Worm (Caenorhabditis elegans): ENCODE data around the gene plx-2.

The plx-2 gene

DNA sequence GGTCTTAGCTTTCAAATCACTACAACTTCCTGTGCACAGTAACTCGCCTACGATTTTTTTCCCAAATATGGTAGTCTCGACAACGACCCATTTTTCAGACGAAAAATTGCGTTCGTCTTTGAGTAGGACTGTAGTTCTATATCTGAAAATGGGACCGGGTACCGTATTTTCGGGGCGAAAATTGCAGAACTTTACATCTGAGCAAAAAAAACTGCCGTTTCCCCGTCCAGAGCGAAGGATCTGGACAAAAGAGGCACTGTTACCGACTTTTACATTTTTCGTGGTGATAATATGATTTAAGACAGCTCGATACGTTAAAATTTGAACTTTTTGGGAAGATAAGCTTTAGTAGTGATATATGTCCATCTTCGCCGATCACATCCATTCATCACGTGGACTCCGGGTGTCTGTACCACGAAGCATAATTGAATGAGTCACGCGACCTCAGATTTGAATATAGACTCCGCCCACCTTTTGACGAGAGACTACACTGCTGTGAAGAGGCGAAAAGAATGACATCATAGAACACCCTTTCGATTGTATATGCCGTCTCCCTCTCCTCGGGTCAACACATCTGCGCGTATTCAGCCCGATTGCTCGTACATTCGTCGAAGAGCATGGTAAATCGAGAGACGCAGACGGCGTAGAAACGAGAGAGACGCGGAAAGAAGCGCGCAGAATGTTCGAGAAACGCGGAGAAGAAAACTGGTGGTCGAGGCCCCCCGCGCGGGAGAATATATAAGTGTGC lies 19.8 kb downstream of the plx-2 start (continued):
- TF ChIP-seq nhr-90 (tag; optimal IDR thresholded peaks at IDR 0.05; ENCODE audit: poor library complexity) (peak; percentile 82), ceh-82 (tag; optimal IDR thresholded peaks at IDR 0.05) (peak; percentile 1 to 31 (median 14))

DNA sequence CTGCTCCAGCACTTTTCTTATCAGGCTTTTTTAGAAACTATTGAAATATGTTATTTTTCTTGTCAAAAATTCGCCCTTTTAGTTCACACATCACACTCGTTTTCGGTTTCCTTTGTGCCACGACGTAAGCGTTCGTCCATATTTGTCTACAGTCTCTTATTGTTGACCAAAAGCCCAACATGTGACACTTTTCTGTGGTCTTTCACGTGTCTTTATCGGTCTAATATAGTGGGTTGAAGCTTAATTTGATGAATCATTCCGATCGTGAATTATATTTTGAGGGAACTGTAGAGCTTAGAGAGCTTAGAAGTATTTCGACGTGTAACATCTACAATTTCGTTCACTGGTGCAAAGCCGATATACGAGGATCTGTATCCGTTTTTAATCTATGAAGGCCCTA lies 20.4 kb downstream of the plx-2 start:
- TF ChIP-seq efl-1 (optimal IDR thresholded peaks at IDR 0.05) (no peak), efl-1 (GFP tag; optimal IDR thresholded peaks at IDR 0.05 in 1 of 2) (peak in 1 of 2 experiments; percentile 76), blmp-1 (tag; optimal IDR thresholded peaks at IDR 0.05) (peak; percentile 4), zip-4 (GFP tag; optimal IDR thresholded peaks at IDR 0.05) (no peak), fkh-4 (tag; optimal IDR thresholded peaks at IDR 0.05; ENCODE audit: borderline replicate concordance) (no peak), elt-2 (tag; optimal IDR thresholded peaks at IDR 0.05) (peak; percentile 10), lin-35 (GFP tag; optimal IDR thresholded peaks at IDR 0.05) (peak in 1 of 2 experiments; percentile 32), zag-1 (tag; optimal IDR thresholded peaks at IDR 0.05) (no peak), pqm-1 (tag; optimal IDR thresholded peaks at IDR 0.05) (no peak), alr-1 (tag; optimal IDR thresholded peaks at IDR 0.05; ENCODE audit: borderline replicate concordance) (no peak)

DNA sequence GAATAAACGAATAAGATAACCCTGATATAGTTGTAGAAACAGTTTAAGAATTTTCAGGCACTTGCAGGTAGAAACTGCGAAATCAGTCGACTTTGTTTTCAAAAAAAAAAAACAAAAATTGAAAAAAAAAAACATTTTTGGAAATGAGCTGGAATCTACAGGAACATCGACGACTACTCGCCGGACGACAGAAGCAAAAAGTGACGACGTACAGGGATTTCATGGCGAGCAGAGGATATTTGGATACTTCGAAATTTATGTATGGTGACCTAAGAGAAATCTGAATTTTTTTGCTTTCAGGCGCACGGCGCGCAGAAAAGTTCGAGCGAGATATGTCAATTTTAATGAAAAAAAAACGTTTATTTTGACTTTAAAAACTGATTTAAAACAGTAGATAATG lies 23.6 kb downstream of the plx-2 start:
- no peak for TF ChIP-seq jun-1 (tag; optimal IDR thresholded peaks at IDR 0.05)
- no peak for TF ChIP-seq alr-1 (tag; optimal IDR thresholded peaks at IDR 0.05; ENCODE audit: borderline replicate concordance)

DNA sequence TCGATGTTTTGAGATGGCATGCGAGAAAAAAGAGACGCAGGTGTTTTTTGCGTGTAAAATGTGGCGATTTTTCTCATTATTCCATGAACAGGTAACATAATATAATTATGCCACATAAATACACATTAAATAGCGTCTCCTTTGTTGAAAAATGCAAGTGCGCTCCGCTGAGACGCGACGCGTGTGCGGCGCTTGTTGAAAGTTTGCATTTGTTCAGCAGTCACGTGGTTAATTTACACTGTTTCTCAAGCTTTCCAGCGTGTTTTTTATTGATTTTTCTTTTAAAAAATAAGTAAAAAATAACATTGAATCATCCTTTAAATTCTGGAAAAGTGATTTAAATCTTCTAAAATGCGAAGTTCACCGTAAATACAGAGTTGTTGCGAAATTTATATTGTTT lies 25.1 kb downstream of the plx-2 start:
- TF ChIP-seq nhr-85 (tag): peak; percentile 93
- TF ChIP-seq ceh-90 (tag; optimal IDR thresholded peaks at IDR 0.05): peak; percentile 27
- peak; percentile 87 to 90 for TF ChIP-seq efl-1 (optimal IDR thresholded peaks at IDR 0.05)
- peak; percentile 84 to 98 for TF ChIP-seq efl-1 (GFP tag; optimal IDR thresholded peaks at IDR 0.05 in 1 of 2)
- TF ChIP-seq lin-14 (GFP tag; optimal IDR thresholded peaks at IDR 0.05): peak; percentile 94
- no peak for TF ChIP-seq pqm-1 (tag; optimal IDR thresholded peaks at IDR 0.05)
- peak; percentile 68 for TF ChIP-seq F16B12.6 (tag; optimal IDR thresholded peaks at IDR 0.05)
- TF ChIP-seq ztf-11 (tag; optimal IDR thresholded peaks at IDR 0.05): peak in 1 of 2 experiments; percentile 48
- no peak for TF ChIP-seq aha-1 (tag; optimal IDR thresholded peaks at IDR 0.05)
- TF ChIP-seq skn-1 (tag; optimal IDR thresholded peaks at IDR 0.05): peak; percentile 93
- no peak for TF ChIP-seq nhr-84 (tag; optimal IDR thresholded peaks at IDR 0.05)
- TF ChIP-seq lin-39 (tag; optimal IDR thresholded peaks at IDR 0.05): peak; percentile 60
- peak; percentile 55 for TF ChIP-seq pax-3 (tag; optimal IDR thresholded peaks at IDR 0.05)
- TF ChIP-seq C34B4.2 (tag; optimal IDR thresholded peaks at IDR 0.05): no peak
- peak; percentile 80 for TF ChIP-seq nhr-19 (GFP tag; conservative IDR thresholded peaks at IDR 0.05)
- peak; percentile 95 for TF ChIP-seq snu-23 (GFP tag; optimal IDR thresholded peaks at IDR 0.05)
- TF ChIP-seq jun-1 (tag; optimal IDR thresholded peaks at IDR 0.05): peak; percentile 56
- TF ChIP-seq egl-27 (tag; optimal IDR thresholded peaks at IDR 0.05): no peak
- TF ChIP-seq dsc-1 (tag; optimal IDR thresholded peaks at IDR 0.05): peak; percentile 84
- peak; percentile 88 for TF ChIP-seq nhr-77 (tag; optimal IDR thresholded peaks at IDR 0.05)
- TF ChIP-seq lin-13 (GFP tag; optimal IDR thresholded peaks at IDR 0.05): peak; percentile 81
- TF ChIP-seq lin-35 (GFP tag; optimal IDR thresholded peaks at IDR 0.05): peak; percentile 89 to 91
- TF ChIP-seq isw-1 (GFP tag; IDR thresholded peaks at IDR 0.05): peak; percentile 74
- no peak for TF ChIP-seq unc-98 (GFP tag; IDR thresholded peaks at IDR 0.05)
- TF ChIP-seq nhr-28 (tag; optimal IDR thresholded peaks at IDR 0.05): no peak
- no peak for TF ChIP-seq tlp-1 (tag; optimal IDR thresholded peaks at IDR 0.05)
- peak; percentile 73 for TF ChIP-seq unc-86 (tag; optimal IDR thresholded peaks at IDR 0.05)
- peak; percentile 88 for TF ChIP-seq xbp-1 (tag; optimal IDR thresholded peaks at IDR 0.05)
- peak in 2 of 6 experiments; percentile 45 to 93 for TF ChIP-seq elt-3 (tag; optimal IDR thresholded peaks at IDR 0.05)
- no peak for TF ChIP-seq sptf-1 (tag; optimal IDR thresholded peaks at IDR 0.05)
- TF ChIP-seq nhr-47 (tag; optimal IDR thresholded peaks at IDR 0.05): peak; percentile 89
- peak; percentile 83 for TF ChIP-seq swsn-7 (tag; optimal IDR thresholded peaks at IDR 0.05)
- peak; percentile 72 for TF ChIP-seq lir-3 (tag; optimal IDR thresholded peaks at IDR 0.05; ENCODE audit: poor library complexity)
- peak; percentile 75 for TF ChIP-seq blmp-1 (tag; optimal IDR thresholded peaks at IDR 0.05)
- no peak for TF ChIP-seq unc-30 (tag; optimal IDR thresholded peaks at IDR 0.05)
- peak; percentile 93 for TF ChIP-seq lin-15B (tag; optimal IDR thresholded peaks at IDR 0.05)
- peak; percentile 84 for TF ChIP-seq snpc-4 (tag; optimal IDR thresholded peaks at IDR 0.05)
- no peak for TF ChIP-seq hlh-17 (GFP tag; optimal IDR thresholded peaks at IDR 0.05; ENCODE audit: borderline replicate concordance)

All from whole organism, L1 larva.